Worm (Caenorhabditis elegans) whole organism, L1 larva: Measurements from ENCODE around the gene hcp-2.

Experiments
- lin-15B ChIP-seq: fragments of 150-350 bp; sonication (generic microtip); optimal IDR thresholded peaks from 3 replicates; lab custom pipeline; 2014; ENCODE audit warnings: missing biosample characterization, missing genetic modification characterization
- lin-39 ChIP-seq: fragments of 150-350 bp; optimal IDR thresholded peaks from 2 replicates; lab custom pipeline; 2014; ENCODE audit warnings: missing biosample characterization, missing genetic modification reagents, missing genetic modification characterization
- lsy-2 ChIP-seq, 2 experiments: fragments of 150-350 bp; optimal IDR thresholded peaks; 2 replicates each; lab custom pipeline; 2014; ENCODE audit warnings: missing biosample characterization in 2 of 2, missing genetic modification characterization in 2 of 2
- mep-1 ChIP-seq: fragments of 150-350 bp; optimal IDR thresholded peaks from 2 replicates; lab custom pipeline; 2014; ENCODE audit warnings: missing biosample characterization, missing genetic modification characterization
- nhr-76 ChIP-seq: sonication (generic microtip); optimal IDR thresholded peaks from 2 replicates; lab custom pipeline; 2017; ENCODE audit warnings: missing biosample characterization, missing genetic modification characterization
- unc-30 ChIP-seq: sonication (generic microtip); optimal IDR thresholded peaks from 2 replicates; lab custom pipeline; 2017; ENCODE audit warnings: missing biosample characterization, missing genetic modification characterization

DNA sequence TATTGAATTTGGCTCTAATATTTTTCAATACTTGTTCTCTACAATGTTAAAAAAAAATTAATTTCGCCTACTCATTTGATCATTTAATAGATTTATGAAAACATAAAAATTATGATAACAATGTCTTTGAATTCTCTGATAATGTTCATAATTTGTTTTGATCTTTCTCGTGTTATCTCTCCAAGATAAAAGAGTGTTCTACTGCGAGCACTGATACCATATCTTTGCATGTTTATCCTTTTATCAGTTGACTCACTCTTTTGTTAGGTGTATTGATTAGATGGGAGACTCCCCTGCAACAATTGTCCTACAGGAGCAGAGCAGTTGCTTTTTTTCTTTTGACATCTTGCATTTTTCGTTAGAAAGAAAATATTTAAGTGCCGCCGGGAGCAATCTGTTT lies 53.6 kb downstream of the hcp-2 start:
- TF ChIP-seq lsy-2 (tag; optimal IDR thresholded peaks at IDR 0.05; lab: Kevin White, UChicago) (no peak), mep-1 (tag; lab: Kevin White, UChicago) (no peak), unc-30 (tag; lab: Kevin White, UChicago) (no peak), lin-39 (tag; lab: Kevin White, UChicago) (no peak), nhr-76 (no peak), lin-15B (tag; lab: Kevin White, UChicago) (no peak)
